Worm (Caenorhabditis elegans) whole organism, L4 larva: ENCODE results near the gene vha-17.

ENCODE experiments used
- F26F4.8 ChIP-seq: fragments of 200-800 bp; sonication (Bioruptor generic); conservative IDR thresholded peaks from 2 replicates; pipeline ENCODE4 v1.3.6; 2022; ENCODE audit warnings: missing genetic modification characterization, missing compliant biosample characterization
- T20F7.1 ChIP-seq: fragments of 200-800 bp; sonication (Bioruptor generic); optimal IDR thresholded peaks from 2 replicates; lab custom pipeline; 2018; ENCODE audit warnings: mild to moderate bottlenecking, missing genetic modification characterization, missing compliant biosample characterization
- Y105C5A.15 ChIP-seq: fragments of 200-800 bp; sonication (Bioruptor generic); IDR thresholded peaks from 2 replicates; pipeline ENCODE4 v1.3.6; 2022; ENCODE audit warnings: missing genetic modification characterization, missing compliant biosample characterization
- Y48G9A.11 ChIP-seq: fragments of 200-800 bp; sonication (Bioruptor generic); IDR thresholded peaks from 2 replicates; pipeline ENCODE4 v1.3.6; 2022; ENCODE audit warnings: missing genetic modification reagents, missing genetic modification characterization, missing compliant biosample characterization
- aha-1 ChIP-seq: fragments of 150-350 bp; peaks from one replicate; lab custom pipeline; 2014; ENCODE audit warnings: missing biosample characterization, missing genetic modification characterization
- aly-2 ChIP-seq: sonication (generic microtip); optimal IDR thresholded peaks from 2 replicates; lab custom pipeline; 2018; ENCODE audit warnings: missing biosample characterization, missing genetic modification characterization
- attf-4 ChIP-seq: sonication (generic microtip); optimal IDR thresholded peaks from 3 replicates; lab custom pipeline; 2017; ENCODE audit warnings: missing biosample characterization, missing genetic modification characterization
- ceh-62 ChIP-seq: sonication (generic microtip); optimal IDR thresholded peaks from 2 replicates; lab custom pipeline; 2017; ENCODE audit warnings: missing biosample characterization, missing genetic modification characterization
- ceh-82 ChIP-seq: sonication (generic microtip); optimal IDR thresholded peaks from 2 replicates; lab custom pipeline; 2017; ENCODE audit warnings: missing biosample characterization, missing genetic modification characterization
- ces-1 ChIP-seq: fragments of 150-350 bp; sonication (generic microtip); optimal IDR thresholded peaks from 4 replicates; lab custom pipeline; 2014; ENCODE audit warnings: missing biosample characterization, missing genetic modification reagents, missing genetic modification characterization
- daf-12 ChIP-seq: fragments of 150-350 bp; optimal IDR thresholded peaks from 2 replicates; lab custom pipeline; 2014; ENCODE audit warnings: missing biosample characterization, missing genetic modification reagents, missing genetic modification characterization
- dmd-6 ChIP-seq: fragments of 200-800 bp; sonication (Bioruptor generic); IDR thresholded peaks from 2 replicates; pipeline ENCODE4 v1.3.6; 2022; ENCODE audit warnings: missing genetic modification reagents, missing genetic modification characterization, missing compliant biosample characterization
- dmd-8 ChIP-seq: fragments of 200-800 bp; sonication (Bioruptor generic); IDR thresholded peaks from 2 replicates; pipeline ENCODE4 v1.3.6; 2022; ENCODE audit warnings: missing genetic modification characterization, missing compliant biosample characterization
- dmd-9 ChIP-seq: fragments of 200-800 bp; sonication (Bioruptor generic); IDR thresholded peaks from 2 replicates; pipeline ENCODE4 v1.3.6; 2022; ENCODE audit warnings: missing genetic modification reagents, missing genetic modification characterization, missing compliant biosample characterization
- duxl-1 ChIP-seq: sonication (generic microtip); optimal IDR thresholded peaks from 2 replicates; lab custom pipeline; 2016; ENCODE audit warnings: mild to moderate bottlenecking, missing genetic modification characterization, moderate library complexity, missing compliant biosample characterization; ENCODE audit not compliant: poor library complexity
- dve-1 ChIP-seq: sonication (generic microtip); optimal IDR thresholded peaks from 2 replicates; lab custom pipeline; 2017; ENCODE audit warnings: antibody characterized with exemption, mild to moderate bottlenecking, missing genetic modification characterization, missing compliant biosample characterization; ENCODE audit not compliant: insufficient read depth
- egl-27 ChIP-seq: sonication (generic microtip); optimal IDR thresholded peaks from 3 replicates; lab custom pipeline; 2017; ENCODE audit warnings: missing biosample characterization, missing genetic modification reagents, missing genetic modification characterization
- egl-43 ChIP-seq: fragments of 200-800 bp; sonication (Bioruptor generic); IDR thresholded peaks from 2 replicates; pipeline ENCODE4 v1.3.6; 2022; ENCODE audit warnings: missing genetic modification reagents, missing genetic modification characterization, missing compliant biosample characterization
- fkh-10 ChIP-seq: fragments of 150-350 bp; optimal IDR thresholded peaks from 2 replicates; lab custom pipeline; 2014; ENCODE audit warnings: missing biosample characterization, missing genetic modification reagents, missing genetic modification characterization
- fos-1 ChIP-seq: fragments of 150-350 bp; optimal IDR thresholded peaks from 2 replicates; lab custom pipeline; 2014; ENCODE audit warnings: missing biosample characterization, missing genetic modification characterization
- gei-8 ChIP-seq: fragments of 200-800 bp; sonication (Bioruptor generic); optimal IDR thresholded peaks from 2 replicates; lab custom pipeline; 2018; ENCODE audit warnings: mild to moderate bottlenecking, missing genetic modification characterization, missing compliant biosample characterization
- hif-1 ChIP-seq, 2 experiments: sonication (generic microtip); optimal IDR thresholded peaks; 2 replicates each; lab custom pipeline; 2016 to 2017; ENCODE audit warnings: missing compliant biosample characterization in 2 of 2, missing genetic modification characterization in 2 of 2, missing genetic modification reagents in 2 of 2, missing genotype in 2 of 2, mild to moderate bottlenecking in 1 of 2
- hmg-1.1 ChIP-seq: fragments of 200-800 bp; sonication (Bioruptor generic); IDR thresholded peaks from 2 replicates; pipeline ENCODE4 v1.3.6; 2022; ENCODE audit warnings: missing genetic modification reagents, missing genetic modification characterization, missing compliant biosample characterization
- lin-29 ChIP-seq: fragments of 200-800 bp; sonication (Bioruptor generic); IDR thresholded peaks from 2 replicates; pipeline ENCODE4 v1.3.6; 2022; ENCODE audit warnings: missing genetic modification reagents, missing genetic modification characterization, missing compliant biosample characterization
- lin-38 ChIP-seq: fragments of 200-800 bp; sonication (Bioruptor generic); IDR thresholded peaks from 2 replicates; pipeline ENCODE4 v1.3.6; 2022; ENCODE audit warnings: missing genetic modification reagents, missing genetic modification characterization, missing compliant biosample characterization
- madf-5 ChIP-seq, 2 experiments: fragments of 200-800 bp; sonication (Bioruptor generic); IDR thresholded peaks; 2 replicates each; pipeline ENCODE4 v1.3.6; 2022; ENCODE audit warnings: missing compliant biosample characterization in 2 of 2, missing genetic modification characterization in 2 of 2
- mdt-29 ChIP-seq: fragments of 200-800 bp; sonication (Bioruptor generic); IDR thresholded peaks from 2 replicates; pipeline ENCODE4 v1.3.6; 2022; ENCODE audit warnings: missing genetic modification reagents, missing genetic modification characterization, missing compliant biosample characterization
- mep-1 ChIP-seq: fragments of 150-350 bp; sonication (generic microtip); optimal IDR thresholded peaks from 3 replicates; lab custom pipeline; 2014; ENCODE audit warnings: missing biosample characterization, missing genetic modification characterization
- mes-2 ChIP-seq: sonication (generic microtip); optimal IDR thresholded peaks from 2 replicates; lab custom pipeline; 2016; ENCODE audit warnings: missing genotype, mild to moderate bottlenecking, missing genetic modification characterization, missing compliant biosample characterization; ENCODE audit not compliant: poor library complexity, severe bottlenecking
- nhr-102 ChIP-seq: sonication (generic microtip); optimal IDR thresholded peaks from 2 replicates; lab custom pipeline; 2016; ENCODE audit warnings: mild to moderate bottlenecking, missing genetic modification characterization, moderate library complexity, missing compliant biosample characterization
- nhr-11 ChIP-seq: fragments of 150-350 bp; optimal IDR thresholded peaks from 2 replicates; lab custom pipeline; 2014; ENCODE audit warnings: missing biosample characterization, missing genetic modification characterization
- nhr-237 ChIP-seq: sonication (generic microtip); optimal IDR thresholded peaks from 2 replicates; lab custom pipeline; 2017; ENCODE audit warnings: missing biosample characterization, missing genetic modification characterization
- nhr-6 ChIP-seq: fragments of 150-350 bp; optimal IDR thresholded peaks from 2 replicates; lab custom pipeline; 2014; ENCODE audit warnings: missing biosample characterization, missing genetic modification characterization
- nhr-76 ChIP-seq: fragments of 150-350 bp; optimal IDR thresholded peaks from 2 replicates; lab custom pipeline; 2014; ENCODE audit warnings: missing biosample characterization, missing genetic modification characterization
- php-3 ChIP-seq: fragments of 200-800 bp; sonication (Bioruptor generic); IDR thresholded peaks from 2 replicates; pipeline ENCODE4 v1.3.6; 2022; ENCODE audit warnings: missing genetic modification reagents, missing genetic modification characterization, missing compliant biosample characterization
- rbr-2 ChIP-seq: sonication (generic microtip); optimal IDR thresholded peaks from 2 replicates; lab custom pipeline; 2016; ENCODE audit warnings: missing genotype, missing genetic modification characterization, missing compliant biosample characterization
- saeg-2 ChIP-seq: fragments of 200-800 bp; sonication (Bioruptor generic); IDR thresholded peaks from 2 replicates; pipeline ENCODE4 v1.3.6; 2022; ENCODE audit warnings: missing genetic modification reagents, missing genetic modification characterization, missing compliant biosample characterization
- sdz-12 ChIP-seq: fragments of 200-800 bp; sonication (Bioruptor generic); optimal IDR thresholded peaks from 2 replicates; lab custom pipeline; 2018; ENCODE audit warnings: mild to moderate bottlenecking, missing genetic modification characterization, missing compliant biosample characterization
- set-16 ChIP-seq: fragments of 200-800 bp; sonication (Bioruptor generic); IDR thresholded peaks from 2 replicates; pipeline ENCODE4 v1.3.6; 2022; ENCODE audit warnings: missing genetic modification reagents, missing genetic modification characterization, missing compliant biosample characterization
- skn-1 ChIP-seq: fragments of 150-350 bp; optimal IDR thresholded peaks from 2 replicates; lab custom pipeline; 2014; ENCODE audit warnings: missing biosample characterization, missing genetic modification characterization
- snpc-4 ChIP-seq: fragments of 150-350 bp; optimal IDR thresholded peaks from 2 replicates; lab custom pipeline; 2014; ENCODE audit warnings: missing biosample characterization, missing genetic modification characterization
- spr-1 ChIP-seq: sonication (generic microtip); optimal IDR thresholded peaks from 2 replicates; lab custom pipeline; 2016; ENCODE audit warnings: mild to moderate bottlenecking, missing genetic modification characterization, missing compliant biosample characterization
- spr-3 ChIP-seq: fragments of 200-800 bp; sonication (Bioruptor generic); optimal IDR thresholded peaks from 2 replicates; lab custom pipeline; 2018; ENCODE audit warnings: mild to moderate bottlenecking, missing genetic modification characterization, missing compliant biosample characterization
- tag-97 ChIP-seq: fragments of 200-800 bp; sonication (Bioruptor generic); IDR thresholded peaks from 2 replicates; pipeline ENCODE4 v1.3.6; 2022; ENCODE audit warnings: missing genetic modification characterization, missing compliant biosample characterization
- unc-39 ChIP-seq: sonication (generic microtip); optimal IDR thresholded peaks from 2 replicates; lab custom pipeline; 2017; ENCODE audit warnings: missing biosample characterization, missing genetic modification characterization
- zip-2 ChIP-seq: fragments of 150-350 bp; optimal IDR thresholded peaks from 2 replicates; lab custom pipeline; 2014; ENCODE audit warnings: missing biosample characterization, missing genetic modification characterization

The vha-17 gene

DNA sequence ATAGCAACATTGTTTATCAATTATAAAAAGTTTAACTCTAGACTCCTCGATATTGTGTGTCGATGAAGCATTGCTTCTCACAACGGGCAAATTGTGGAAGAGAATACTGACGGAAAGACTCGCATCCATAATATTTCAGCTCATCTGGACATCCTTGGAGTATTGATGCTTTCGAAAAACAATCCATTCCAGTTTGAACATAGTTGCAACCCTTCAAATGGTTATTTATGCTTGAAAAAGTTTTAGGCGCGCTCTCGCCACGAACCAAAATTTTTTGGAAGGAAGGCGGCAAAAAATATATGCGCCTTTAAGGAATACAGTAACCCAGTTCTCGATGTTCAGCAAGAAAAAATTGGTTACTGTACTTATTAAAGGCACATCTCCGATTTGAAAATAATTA is 888 bp downstream of the vha-17 start (continued):
- TF ChIP-seq mep-1 (tag; lab: Kevin White, UChicago): no peak
- TF ChIP-seq gei-8: peak; percentile 6
- TF ChIP-seq mes-2 (tag; lab: Kevin White, UChicago): no peak
- 0 out of 2 replicates have a peak, but pooled peaks have one; percentile 7 for TF ChIP-seq php-3 (GFP tag; lab: Robert Waterston, UW)
- 0 out of 2 replicates have a peak, but pooled peaks have one; percentile 26 for TF ChIP-seq lin-38 (GFP tag; lab: Robert Waterston, UW)
- no peak for TF ChIP-seq egl-27 (tag; lab: Kevin White, UChicago)
- TF ChIP-seq T20F7.1 (GFP tag; lab: Kevin White, UChicago): peak; percentile 37
- no peak for TF ChIP-seq daf-12 (tag; lab: Kevin White, UChicago)
- peak; percentile 41 for TF ChIP-seq duxl-1 (tag; lab: Kevin White, UChicago)
- TF ChIP-seq fos-1 (tag; lab: Kevin White, UChicago): no peak
- TF ChIP-seq rbr-2 (tag; lab: Kevin White, UChicago): no peak
- TF ChIP-seq sdz-12 (GFP tag; lab: Kevin White, UChicago): no peak
- no peak for TF ChIP-seq set-16 (GFP tag; lab: Robert Waterston, UW)
- peak; percentile 0 for TF ChIP-seq dve-1 (tag; lab: Kevin White, UChicago)
- no peak for TF ChIP-seq lin-29 (GFP tag; lab: Robert Waterston, UW)
- TF ChIP-seq skn-1 (tag; lab: Kevin White, UChicago): no peak
- TF ChIP-seq attf-4: no peak
- TF ChIP-seq ceh-62 (tag; lab: Kevin White, UChicago): no peak
- no peak for TF ChIP-seq Y105C5A.15
- no peak for TF ChIP-seq ces-1
- no peak for TF ChIP-seq egl-43 (GFP tag; lab: Robert Waterston, UW)
- no peak for TF ChIP-seq unc-39 (tag; lab: Kevin White, UChicago)
- no peak for TF ChIP-seq nhr-76 (tag; lab: Kevin White, UChicago)
- TF ChIP-seq spr-3: no peak
- no peak for TF ChIP-seq nhr-6 (tag; lab: Kevin White, UChicago)
- no peak for TF ChIP-seq nhr-237 (tag; lab: Kevin White, UChicago)
- TF ChIP-seq, all 104 proteins: peak for 11

- TF ChIP-seq F26F4.8 (GFP tag; lab: Robert Waterston, UW): no peak
- no peak for TF ChIP-seq nhr-11 (tag; lab: Kevin White, UChicago)
- TF ChIP-seq mdt-29 (GFP tag; lab: Robert Waterston, UW): no peak
- TF ChIP-seq tag-97 (GFP tag; lab: Robert Waterston, UW): no peak
- TF ChIP-seq snpc-4: no peak
- TF ChIP-seq dmd-6 (GFP tag; lab: Robert Waterston, UW): no peak
- TF ChIP-seq zip-2 (tag; lab: Kevin White, UChicago): no peak
- no peak for TF ChIP-seq fkh-10 (GFP tag; lab: Kevin White, UChicago)
- TF ChIP-seq Y48G9A.11 (GFP tag; lab: Robert Waterston, UW): no peak
- TF ChIP-seq dmd-8: no peak
- no peak for TF ChIP-seq madf-5 (GFP tag; IDR thresholded peaks at IDR 0.05; lab: Robert Waterston, UW)
These were observed 2.4 kb downstream of the vha-17 start, which contains the start of the genes nspg-11 and F49C12.15 for ce11 chrIV:9323989-9324506. Gene nspg-11, minus strand, starts transcription at chrIV:9324089. Gene F49C12.15, plus strand, starts transcription at chrIV:9324456.

- TF ChIP-seq snpc-4 (no peak), ceh-82 (tag; lab: Kevin White, UChicago) (no peak), hif-1 (tag; optimal IDR thresholded peaks at IDR 0.05; lab: Kevin White, UChicago) (no peak), fkh-10 (GFP tag; lab: Kevin White, UChicago) (no peak), spr-1 (tag; lab: Kevin White, UChicago) (no peak), hmg-1.1 (GFP tag; lab: Robert Waterston, UW) (no peak), aha-1 (no peak), aly-2 (no peak), Y48G9A.11 (GFP tag; lab: Robert Waterston, UW) (no peak), saeg-2 (GFP tag; lab: Robert Waterston, UW) (no peak), set-16 (GFP tag; lab: Robert Waterston, UW) (no peak), nhr-102 (no peak), dmd-9 (GFP tag; lab: Robert Waterston, UW) (no peak)
These were observed 6.1 kb downstream of the vha-17 start, which contains the start of gene clec-183 for ce11 chrIV:9327706-9328105. Gene clec-183, plus strand, starts transcription at chrIV:9328006.
